Fruit fly (Drosophila melanogaster): Measurements from ENCODE around the gene CG5292.

DNA sequence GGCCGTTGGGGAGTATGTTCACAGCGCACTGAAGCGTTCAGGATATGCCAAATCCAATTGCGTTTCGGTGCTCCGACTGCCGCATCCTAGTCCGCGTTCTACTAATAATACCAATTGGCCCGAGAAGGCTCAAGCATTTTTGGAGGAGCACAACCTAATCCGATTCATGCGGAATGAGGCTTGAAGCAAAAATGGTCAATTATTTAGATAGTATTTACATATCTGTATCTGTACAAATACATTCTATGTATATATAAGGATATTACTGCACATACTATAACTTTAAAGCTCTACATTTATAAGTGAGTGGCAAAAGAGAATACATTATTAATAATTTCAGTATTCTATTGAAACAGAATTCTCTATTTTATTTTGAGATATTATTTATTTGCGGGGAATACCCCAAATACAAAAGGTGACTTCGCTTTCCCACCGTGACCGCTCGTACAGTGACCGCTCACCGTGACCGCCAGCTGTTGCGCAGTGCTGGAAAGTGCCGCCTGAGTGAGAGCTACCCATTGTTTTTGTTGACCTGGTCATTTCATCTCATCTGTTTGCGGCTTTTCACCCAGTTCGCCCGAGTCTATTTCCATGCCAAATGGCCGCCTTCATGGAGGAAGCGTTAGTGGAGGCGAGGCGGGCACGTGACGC is at the start of gene CG5292:
- TF ChIP-seq Rel (GFP tag; optimal IDR thresholded peaks at IDR 0.05) (no peak), Rel (tag; optimal IDR thresholded peaks at IDR 0.05) (peak; percentile 96), OdsH (GFP tag; optimal IDR thresholded peaks at IDR 0.05) (peak; percentile 54), sage (GFP tag; optimal IDR thresholded peaks at IDR 0.05) (no peak), Dif (GFP tag; optimal IDR thresholded peaks at IDR 0.05; ENCODE audit: partially characterized antibody) (no peak), dmrt93B (GFP tag; optimal IDR thresholded peaks at IDR 0.05) (no peak), usp (GFP tag; optimal IDR thresholded peaks at IDR 0.05) (no peak), Mio (GFP tag; optimal IDR thresholded peaks at IDR 0.05) (no peak), lola (GFP tag; optimal IDR thresholded peaks at IDR 0.05) (no peak), HLH106 (tag; optimal IDR thresholded peaks at IDR 0.05) (peak; percentile 57), CG32264 (GFP tag; optimal IDR thresholded peaks at IDR 0.05) (no peak)
